Fruit fly (Drosophila melanogaster): ENCODE measurements around the gene CG3285.

CG3285 gene

dm6 chr2L:3345763-3346482 lies 15.2 kb downstream of the CG3285 start:
- TF ChIP-seq EcR (GFP tag; optimal IDR thresholded peaks at IDR 0.05): peak; percentile 91 to 97
- peak; percentile 14 for TF ChIP-seq Dll (optimal IDR thresholded peaks at IDR 0.05)
- no peak for TF ChIP-seq pan (optimal IDR thresholded peaks at IDR 0.05)

DNA sequence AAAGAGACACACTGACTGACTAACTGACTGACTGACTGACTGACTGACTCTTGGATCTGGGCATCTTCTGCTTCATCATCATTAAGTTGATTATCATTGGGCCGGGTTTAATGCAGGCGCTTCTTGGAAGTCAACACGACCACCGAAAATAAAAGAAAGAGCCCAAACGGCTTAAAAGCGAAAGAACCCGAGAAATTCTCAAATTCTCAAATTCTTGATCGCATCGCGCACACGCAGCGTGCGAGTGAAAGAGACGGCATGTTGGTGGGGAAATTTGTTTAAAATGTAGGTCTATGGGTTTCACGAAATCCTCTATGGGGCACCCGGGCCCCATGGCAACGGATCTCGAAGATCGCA lies 15.7 kb downstream of the CG3285 start:
- TF ChIP-seq Dll (optimal IDR thresholded peaks at IDR 0.05) (no peak), pan (optimal IDR thresholded peaks at IDR 0.05) (no peak), EcR (GFP tag; optimal IDR thresholded peaks at IDR 0.05) (no peak), psq (optimal IDR thresholded peaks at IDR 0.05) (no peak), CG8478 (optimal IDR thresholded peaks at IDR 0.05) (no peak), usp (GFP tag; optimal IDR thresholded peaks at IDR 0.05) (no peak)

dm6 chr2L:3348146-3348747 lies 17.5 kb downstream of the CG3285 start:
- TF ChIP-seq Dll (optimal IDR thresholded peaks at IDR 0.05): no peak
- TF ChIP-seq psq (optimal IDR thresholded peaks at IDR 0.05): no peak
- TF ChIP-seq CG8478 (optimal IDR thresholded peaks at IDR 0.05): no peak
- no peak for TF ChIP-seq EcR (GFP tag; optimal IDR thresholded peaks at IDR 0.05)
- TF ChIP-seq pan (optimal IDR thresholded peaks at IDR 0.05): no peak
- TF ChIP-seq usp (GFP tag; optimal IDR thresholded peaks at IDR 0.05): no peak

DNA sequence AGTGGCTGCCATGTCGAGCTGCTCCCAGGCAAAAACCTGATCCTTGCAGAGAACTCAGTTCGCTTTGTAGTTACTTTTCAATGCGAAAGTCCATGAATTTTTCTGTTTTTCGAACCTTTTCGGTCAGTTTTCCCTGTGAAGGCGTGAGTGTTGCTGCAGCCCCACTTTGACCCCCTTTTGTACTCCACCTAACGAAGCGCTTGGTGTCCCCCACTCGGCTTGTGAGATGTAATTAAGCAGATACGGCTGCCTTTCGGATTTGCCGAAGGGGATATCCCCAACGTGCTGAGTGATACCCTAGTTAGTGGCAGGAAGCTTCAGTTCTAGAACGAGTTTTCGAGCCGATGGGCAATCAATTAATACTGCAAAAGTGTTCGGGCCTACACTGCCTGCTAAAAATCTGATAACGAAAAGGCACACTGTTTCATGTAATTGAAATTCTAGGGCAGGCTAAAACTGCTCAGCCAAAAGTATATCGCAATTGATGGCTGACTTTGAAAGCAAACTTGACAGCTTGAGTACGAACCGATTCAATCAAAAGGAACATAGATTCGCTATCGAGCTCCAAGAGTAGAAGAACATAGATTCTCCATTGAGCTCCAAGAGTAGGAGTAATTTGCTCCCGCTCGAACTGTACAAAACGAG lies 21.0 kb downstream of the CG3285 start:
- TF ChIP-seq usp (GFP tag; optimal IDR thresholded peaks at IDR 0.05): no peak
- TF ChIP-seq EcR (GFP tag; optimal IDR thresholded peaks at IDR 0.05): no peak
- TF ChIP-seq CG8478 (optimal IDR thresholded peaks at IDR 0.05): no peak
- no peak for TF ChIP-seq pan (optimal IDR thresholded peaks at IDR 0.05)
- TF ChIP-seq psq (optimal IDR thresholded peaks at IDR 0.05): no peak
- TF ChIP-seq Dll (optimal IDR thresholded peaks at IDR 0.05): no peak

- TF ChIP-seq CG8478 (optimal IDR thresholded peaks at IDR 0.05): no peak
- no peak for TF ChIP-seq EcR (GFP tag; optimal IDR thresholded peaks at IDR 0.05)
- TF ChIP-seq usp (GFP tag; optimal IDR thresholded peaks at IDR 0.05): no peak
- no peak for TF ChIP-seq pan (optimal IDR thresholded peaks at IDR 0.05)
- no peak for TF ChIP-seq Dll (optimal IDR thresholded peaks at IDR 0.05)
- no peak for TF ChIP-seq psq (optimal IDR thresholded peaks at IDR 0.05)
These were observed 22.2 kb downstream of the CG3285 start for dm6 chr2L:3352927-3353326.

DNA sequence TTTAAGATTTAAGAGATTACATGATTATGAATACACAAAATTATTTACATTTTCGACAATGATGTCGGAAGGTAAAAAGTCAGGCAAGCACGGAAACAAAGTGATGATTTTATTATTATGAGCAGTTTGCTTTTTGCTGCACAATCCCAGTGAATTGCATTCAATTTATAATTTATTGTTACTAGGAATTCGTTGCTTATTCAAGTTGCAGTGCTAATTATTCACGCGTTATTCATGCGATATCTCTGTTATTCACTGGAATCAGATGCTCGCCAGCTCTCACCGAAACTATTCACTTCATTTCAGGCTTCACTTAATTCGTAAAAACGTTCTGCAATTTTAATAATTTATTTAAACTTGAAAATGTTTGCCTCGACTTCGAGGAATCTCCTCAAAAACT lies 23.1 kb downstream of the CG3285 start:
- TF ChIP-seq pan (optimal IDR thresholded peaks at IDR 0.05): no peak
- TF ChIP-seq EcR (GFP tag; optimal IDR thresholded peaks at IDR 0.05): no peak
- no peak for TF ChIP-seq Dll (optimal IDR thresholded peaks at IDR 0.05)
- TF ChIP-seq psq (optimal IDR thresholded peaks at IDR 0.05): no peak
- TF ChIP-seq CG8478 (optimal IDR thresholded peaks at IDR 0.05): no peak
- TF ChIP-seq usp (GFP tag; optimal IDR thresholded peaks at IDR 0.05): no peak

dm6 chr2L:3354642-3355380 lies 24.1 kb downstream of the CG3285 start, which contains the start of gene E23:
Gene E23 (minus strand): TSS chr2L:3354829.
- TF ChIP-seq psq (optimal IDR thresholded peaks at IDR 0.05) (no peak), pan (optimal IDR thresholded peaks at IDR 0.05) (no peak), CG8478 (optimal IDR thresholded peaks at IDR 0.05) (no peak)

DNA sequence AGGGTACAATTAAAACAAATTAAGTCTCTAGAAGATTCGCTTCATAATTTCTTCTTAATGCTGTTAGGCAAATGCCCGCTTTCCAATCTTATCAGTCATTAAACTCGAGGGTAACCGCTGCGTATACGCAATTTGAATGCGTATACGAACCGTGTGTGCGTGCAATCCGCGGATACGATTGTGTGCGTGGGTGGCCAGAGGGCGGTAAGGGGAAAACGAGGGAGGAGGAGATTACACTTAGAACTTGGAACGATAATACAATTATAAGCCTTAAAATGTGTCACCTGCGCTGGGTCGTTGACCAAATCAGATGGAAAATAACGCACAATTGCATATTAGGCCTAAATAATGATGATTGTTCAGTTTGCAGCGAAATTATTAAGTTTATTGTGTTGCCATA lies 25.1 kb downstream of the CG3285 start:
- TF ChIP-seq pan (optimal IDR thresholded peaks at IDR 0.05) (no peak), usp (GFP tag; optimal IDR thresholded peaks at IDR 0.05) (no peak), psq (optimal IDR thresholded peaks at IDR 0.05) (no peak), Dll (optimal IDR thresholded peaks at IDR 0.05) (no peak), EcR (GFP tag; optimal IDR thresholded peaks at IDR 0.05) (no peak), CG8478 (optimal IDR thresholded peaks at IDR 0.05) (no peak)

dm6 chr2L:3356193-3356645 lies 25.5 kb downstream of the CG3285 start:
- no peak for TF ChIP-seq CG8478 (optimal IDR thresholded peaks at IDR 0.05)
- no peak for TF ChIP-seq pan (optimal IDR thresholded peaks at IDR 0.05)
- no peak for TF ChIP-seq EcR (GFP tag; optimal IDR thresholded peaks at IDR 0.05)
- TF ChIP-seq usp (GFP tag; optimal IDR thresholded peaks at IDR 0.05): no peak
- TF ChIP-seq psq (optimal IDR thresholded peaks at IDR 0.05): no peak
- TF ChIP-seq Dll (optimal IDR thresholded peaks at IDR 0.05): no peak

DNA sequence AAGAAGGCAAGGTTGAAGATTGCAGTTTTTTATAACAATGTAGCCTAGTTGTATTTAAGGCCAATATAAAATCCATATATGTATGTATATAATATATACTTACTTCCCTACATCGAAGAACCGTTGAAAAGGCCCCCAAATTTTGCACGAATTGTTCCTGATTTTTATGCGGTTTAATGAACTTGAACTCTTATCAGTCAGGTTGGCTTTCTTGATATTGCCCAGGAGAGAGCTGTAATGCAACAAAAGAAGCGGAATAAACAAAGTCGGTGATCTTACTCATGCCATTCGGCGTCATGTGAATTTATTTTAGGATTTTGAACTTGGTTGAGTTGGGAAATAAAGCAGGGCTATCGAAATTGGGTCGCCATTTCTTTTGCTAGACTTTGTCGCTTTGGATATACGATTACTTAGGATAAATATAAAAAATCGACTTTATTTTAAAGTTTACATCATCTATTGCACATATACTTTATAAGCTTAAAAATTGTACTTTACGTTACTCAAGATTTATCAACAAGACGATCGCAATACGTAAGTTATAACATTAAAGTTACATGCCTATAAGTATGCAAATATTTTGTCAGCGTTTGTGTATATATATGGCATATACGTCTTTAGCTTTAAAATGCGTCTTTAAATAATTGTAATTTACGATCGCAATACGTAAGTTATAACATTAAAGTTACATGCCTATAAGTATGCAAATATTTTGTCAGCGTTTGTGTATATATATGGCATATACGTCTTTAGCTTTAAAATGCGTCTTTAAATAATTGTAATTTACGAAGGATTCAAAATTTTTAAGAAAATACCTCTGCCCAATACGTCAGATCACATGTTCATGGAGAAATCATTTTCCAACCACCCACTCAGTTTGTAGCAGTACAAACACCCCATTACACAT lies 26.3 kb downstream of the CG3285 start, which contains the start of gene CG8838:
CG8838 (plus strand) TSS at position 857 of the 907 bp plus-strand sequence.
- no peak for TF ChIP-seq EcR (GFP tag; optimal IDR thresholded peaks at IDR 0.05)
- TF ChIP-seq psq (optimal IDR thresholded peaks at IDR 0.05): no peak
- TF ChIP-seq usp (GFP tag; optimal IDR thresholded peaks at IDR 0.05): no peak
- no peak for TF ChIP-seq pan (optimal IDR thresholded peaks at IDR 0.05)
- no peak for TF ChIP-seq CG8478 (optimal IDR thresholded peaks at IDR 0.05)
- no peak for TF ChIP-seq Dll (optimal IDR thresholded peaks at IDR 0.05)

dm6 chr2L:3361821-3362220 lies 31.1 kb downstream of the CG3285 start:
- TF ChIP-seq EcR (GFP tag; optimal IDR thresholded peaks at IDR 0.05): no peak
- TF ChIP-seq pan (optimal IDR thresholded peaks at IDR 0.05): no peak
- TF ChIP-seq CG8478 (optimal IDR thresholded peaks at IDR 0.05): no peak
- TF ChIP-seq usp (GFP tag; optimal IDR thresholded peaks at IDR 0.05): no peak
- TF ChIP-seq psq (optimal IDR thresholded peaks at IDR 0.05): no peak
- no peak for TF ChIP-seq Dll (optimal IDR thresholded peaks at IDR 0.05)

All from whole organism.